Worm (Caenorhabditis elegans) whole organism, L1 larva: ENCODE data around the gene F40G9.14.

Source experiments
- pag-3 ChIP-seq: sonication (generic microtip); optimal IDR thresholded peaks from 2 replicates; lab custom pipeline; 2017; ENCODE audit warnings: missing genetic modification characterization, mild to moderate bottlenecking, missing compliant biosample characterization, antibody characterized with exemption, borderline replicate concordance; ENCODE audit not compliant: insufficient read depth
- snpc-4 ChIP-seq: fragments of 150-350 bp; optimal IDR thresholded peaks from 2 replicates; lab custom pipeline; 2014; ENCODE audit warnings: missing biosample characterization, missing genetic modification characterization

DNA sequence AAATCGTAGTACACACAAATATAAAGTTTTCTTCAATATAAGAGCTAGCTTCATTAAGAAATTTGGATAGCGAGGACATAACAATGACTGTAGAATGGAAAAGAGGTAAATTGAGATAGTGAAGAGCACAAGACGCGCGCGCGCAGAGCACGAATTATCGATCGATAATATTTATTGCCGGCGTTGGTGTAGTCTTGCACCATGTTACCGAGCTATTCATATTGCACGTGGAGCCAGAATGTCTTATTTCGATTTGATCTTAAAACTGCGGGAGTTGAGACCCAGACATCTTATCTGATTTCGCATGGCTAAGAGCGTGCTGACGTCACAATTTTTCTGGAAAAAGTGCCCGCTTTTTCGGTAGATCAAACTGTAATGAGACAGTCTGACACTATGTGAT, 8.1 kb downstream of the F40G9.14 start, which contains the start of gene F40G9.18:
- no peak for TF ChIP-seq pag-3
- no peak for TF ChIP-seq snpc-4 (tag; lab: Kevin White, UChicago)
